1 fruit fly cellular context compared by ENCODE assay signal in the genomic region with DNA sequence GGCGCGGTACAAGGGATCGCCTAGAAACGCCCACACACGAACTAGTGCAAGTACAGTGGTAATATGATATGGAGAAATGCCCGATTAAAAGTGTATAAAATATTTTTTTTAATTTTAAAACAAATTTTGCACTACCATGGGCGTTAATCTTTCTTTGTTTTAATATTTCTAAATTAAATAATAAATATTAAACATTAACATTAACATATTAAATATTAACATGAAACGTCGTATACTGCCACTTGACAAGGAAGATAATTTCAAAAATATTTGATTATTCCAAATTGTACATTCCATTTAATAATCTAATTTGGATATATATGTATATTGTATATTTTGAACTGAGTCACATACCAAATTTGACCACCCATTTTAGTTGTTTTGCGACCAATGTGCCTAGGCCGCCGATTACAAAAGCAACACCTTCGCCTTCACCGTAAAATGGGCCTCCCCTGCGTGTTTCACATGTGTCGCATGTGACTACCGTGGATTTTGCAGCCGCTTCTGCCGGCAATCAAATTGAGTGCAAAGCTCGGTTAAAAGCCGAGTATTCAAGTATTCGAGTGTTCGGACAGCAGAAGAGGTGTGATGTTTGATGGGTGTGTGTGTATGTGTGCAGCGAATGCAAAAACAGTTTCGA.
TF ChIP-seq lines count a peak whose summit lies in the region.

No protein-coding gene starts in this region.

TF ChIP-seq in whole organism, embryonic, 481 proteins besides CTCF, POLR2A, EP300 and RAD21 (continued from another document):
- TF ChIP-seq CG33213 (GFP tag; optimal IDR thresholded peaks at IDR 0.05; lab: Kevin White, UChicago) = no peak
- peak; percentile 52 for TF ChIP-seq Oli (tag; optimal IDR thresholded peaks at IDR 0.05; lab: Kevin White, UChicago)
- peak; percentile 51 for TF ChIP-seq CG15601 (tag; optimal IDR thresholded peaks at IDR 0.05; lab: Kevin White, UChicago)
- TF ChIP-seq Abd-B (GFP tag; optimal IDR thresholded peaks at IDR 0.05; lab: Kevin White, UChicago) = peak; percentile 12
- no peak for TF ChIP-seq Kr (GFP tag; optimal IDR thresholded peaks at IDR 0.05; lab: Kevin White, UChicago)
- TF ChIP-seq CG2199 (GFP tag; IDR thresholded peaks at IDR 0.05; lab: Robert Waterston, UW) = no peak
- TF ChIP-seq CG18262 (tag; optimal IDR thresholded peaks at IDR 0.05; lab: Kevin White, UChicago) = peak; percentile 81
- TF ChIP-seq dysf (GFP tag; IDR thresholded peaks at IDR 0.05; lab: Robert Waterston, UW) = 0 out of 3 replicates have a peak, but pooled peaks have one; percentile 39
- peak; percentile 72 for TF ChIP-seq dmrt99B (tag; optimal IDR thresholded peaks at IDR 0.05; lab: Kevin White, UChicago)
- TF ChIP-seq gcm (GFP tag; optimal IDR thresholded peaks at IDR 0.05; lab: Kevin White, UChicago) = no peak
- TF ChIP-seq kah (GFP tag; optimal IDR thresholded peaks at IDR 0.05; lab: Kevin White, UChicago) = no peak
- peak; percentile 4 for TF ChIP-seq Nf-YB (GFP tag; optimal IDR thresholded peaks at IDR 0.05; lab: Kevin White, UChicago)
- TF ChIP-seq CG32767 (GFP tag; IDR thresholded peaks at IDR 0.05; lab: Robert Waterston, UW) = 0 out of 2 replicates have a peak, but pooled peaks have one; percentile 11
- peak; percentile 17 for TF ChIP-seq Ets65A (GFP tag; lab: Kevin White, UChicago)
- TF ChIP-seq CG14965 (GFP tag; optimal IDR thresholded peaks at IDR 0.05; lab: Kevin White, UChicago; ENCODE audit: borderline replicate concordance) = no peak
- no peak for TF ChIP-seq CG3163 (GFP tag; optimal IDR thresholded peaks at IDR 0.05; lab: Kevin White, UChicago)
- TF ChIP-seq cad (GFP tag; optimal IDR thresholded peaks at IDR 0.05; lab: Kevin White, UChicago) = no peak
- TF ChIP-seq Drgx (GFP tag; IDR thresholded peaks at IDR 0.05; lab: Robert Waterston, UW) = peak; percentile 25; the same call in 1 of the 2 replicates
- no peak for TF ChIP-seq CG13287 (GFP tag; IDR thresholded peaks at IDR 0.05; lab: Robert Waterston, UW; ENCODE audit: partially characterized antibody)
- TF ChIP-seq stc (GFP tag; IDR thresholded peaks at IDR 0.05; lab: Robert Waterston, UW) = 0 out of 2 replicates have a peak, but pooled peaks have one; percentile 14
- TF ChIP-seq CG13424 (tag; optimal IDR thresholded peaks at IDR 0.05; lab: Kevin White, UChicago) = peak; percentile 54
- TF ChIP-seq sisA (GFP tag; IDR thresholded peaks at IDR 0.05; lab: Robert Waterston, UW) = no peak
- peak; percentile 7 for TF ChIP-seq tio (GFP tag; optimal IDR thresholded peaks at IDR 0.05; lab: Kevin White, UChicago)
- TF ChIP-seq jigr1 (GFP tag; IDR thresholded peaks at IDR 0.05; lab: Robert Waterston, UW) = no peak
- TF ChIP-seq grau (tag; optimal IDR thresholded peaks at IDR 0.05; lab: Kevin White, UChicago) = peak; percentile 71
- peak in 1 of 3 experiments; percentile 51 for TF ChIP-seq lola (GFP tag; optimal IDR thresholded peaks at IDR 0.05; lab: Kevin White, UChicago)
- peak in 1 of 2 experiments; percentile 37 for TF ChIP-seq Eip74EF (GFP tag; optimal IDR thresholded peaks at IDR 0.05; lab: Kevin White, UChicago)
- TF ChIP-seq CG12391 (tag; optimal IDR thresholded peaks at IDR 0.05; lab: Kevin White, UChicago) = peak; percentile 54
- peak; percentile 66 for TF ChIP-seq gsb-n (tag; optimal IDR thresholded peaks at IDR 0.05; lab: Kevin White, UChicago)
- no peak for TF ChIP-seq emc (GFP tag; optimal IDR thresholded peaks at IDR 0.05; lab: Kevin White, UChicago)
- peak; percentile 12 for TF ChIP-seq Asciz (GFP tag; optimal IDR thresholded peaks at IDR 0.05; lab: Kevin White, UChicago)
- TF ChIP-seq CG2875 (GFP tag; optimal IDR thresholded peaks at IDR 0.05; lab: Kevin White, UChicago) = peak; percentile 29
- peak; percentile 21; the same call in 1 of the 2 replicates for TF ChIP-seq peb (GFP tag; IDR thresholded peaks at IDR 0.05; lab: Robert Waterston, UW)
- TF ChIP-seq cas (GFP tag; IDR thresholded peaks at IDR 0.05; lab: Robert Waterston, UW) = no peak
- TF ChIP-seq dm (GFP tag; optimal IDR thresholded peaks at IDR 0.05; lab: Kevin White, UChicago) = no peak
- peak in 1 of 2 experiments; percentile 70 for TF ChIP-seq bsh (GFP tag; optimal IDR thresholded peaks at IDR 0.05; lab: Kevin White, UChicago)
- TF ChIP-seq Spps (tag; optimal IDR thresholded peaks at IDR 0.05; lab: Kevin White, UChicago) = peak; percentile 17
- peak; percentile 37; the same call in 2 of the 3 replicates for TF ChIP-seq CG17361 (GFP tag; IDR thresholded peaks at IDR 0.05; lab: Robert Waterston, UW)
- peak; percentile 11 for TF ChIP-seq CG10209 (GFP tag; optimal IDR thresholded peaks at IDR 0.05; lab: Kevin White, UChicago)
- TF ChIP-seq toy (GFP tag; IDR thresholded peaks at IDR 0.05; lab: Robert Waterston, UW) = no peak
- peak; percentile 66 for TF ChIP-seq CG8388 (GFP tag; optimal IDR thresholded peaks at IDR 0.05; lab: Kevin White, UChicago)
- TF ChIP-seq psq (GFP tag; optimal IDR thresholded peaks at IDR 0.05; lab: Kevin White, UChicago) = no peak
- TF ChIP-seq CG9727 (GFP tag; optimal IDR thresholded peaks at IDR 0.05; lab: Kevin White, UChicago) = peak; percentile 37
- TF ChIP-seq Sox100B (GFP tag; optimal IDR thresholded peaks at IDR 0.05; lab: Kevin White, UChicago) = peak; percentile 72
- 0 out of 2 replicates have a peak, but pooled peaks have one; percentile 4 for TF ChIP-seq Oaz (GFP tag; IDR thresholded peaks at IDR 0.05; lab: Robert Waterston, UW)
- peak; percentile 35; the same call in 1 of the 3 replicates for TF ChIP-seq row (GFP tag; IDR thresholded peaks at IDR 0.05; lab: Robert Waterston, UW)
- TF ChIP-seq otp (GFP tag; IDR thresholded peaks at IDR 0.05; lab: Robert Waterston, UW) = 0 out of 3 replicates have a peak, but pooled peaks have one; percentile 25
- TF ChIP-seq org-1 (GFP tag; optimal IDR thresholded peaks at IDR 0.05; lab: Kevin White, UChicago) = peak; percentile 3
- peak; percentile 55 for TF ChIP-seq fd96Cb (tag; optimal IDR thresholded peaks at IDR 0.05; lab: Kevin White, UChicago)
- TF ChIP-seq nmo (GFP tag; optimal IDR thresholded peaks at IDR 0.05; lab: Kevin White, UChicago) = peak; percentile 74
- TF ChIP-seq wor (GFP tag; IDR thresholded peaks at IDR 0.05; lab: Robert Waterston, UW) = peak; percentile 30
- peak; percentile 67 for TF ChIP-seq Blimp-1 (GFP tag; optimal IDR thresholded peaks at IDR 0.05; lab: Kevin White, UChicago)
- peak; percentile 0 for TF ChIP-seq CG10431 (GFP tag; optimal IDR thresholded peaks at IDR 0.05; lab: Kevin White, UChicago)
